Worm (Caenorhabditis elegans): ENCODE results near the gene W10C4.1.

ce11 chrIII:235544-235943 lies 28.6 kb upstream of the W10C4.1 start, which contains the start of gene hpo-29:
- no peak for TF ChIP-seq cog-1 (tag; optimal IDR thresholded peaks at IDR 0.05)
- TF ChIP-seq klf-2 (GFP tag; conservative IDR thresholded peaks at IDR 0.05): no peak
- TF ChIP-seq med-1 (GFP tag; optimal IDR thresholded peaks at IDR 0.05; ENCODE audit: insufficient read depth): no peak
- TF ChIP-seq ref-1 (GFP tag; conservative IDR thresholded peaks at IDR 0.05): no peak
- no peak for TF ChIP-seq flt-1 (GFP tag; IDR thresholded peaks at IDR 0.05)
- TF ChIP-seq T22C8.4 (GFP tag; IDR thresholded peaks at IDR 0.05): no peak
- TF ChIP-seq tab-1 (GFP tag; IDR thresholded peaks at IDR 0.05): no peak

All from whole organism, midembryonic.